Worm (Caenorhabditis elegans) whole organism, midembryonic: Measurements from ENCODE around the gene R102.8.
"Not testable (repeated sequence)": the region's sequence is repeated elsewhere in the genome, so short reads cannot be mapped to it uniquely, and the experiment has no call there.

Source experiments
- T22C8.4 ChIP-seq: fragments of 200-800 bp; sonication (Bioruptor generic); IDR thresholded peaks from 2 replicates; pipeline ENCODE4 v1.3.6; 2022; ENCODE audit warnings: missing genetic modification characterization, missing compliant biosample characterization
- cog-1 ChIP-seq: sonication (generic microtip); optimal IDR thresholded peaks from 2 replicates; lab custom pipeline; 2016; ENCODE audit warnings: missing genetic modification characterization, missing compliant biosample characterization
- flt-1 ChIP-seq: fragments of 200-800 bp; sonication (Bioruptor generic); IDR thresholded peaks from 2 replicates; pipeline ENCODE4 v1.3.6; 2022; ENCODE audit warnings: missing genetic modification characterization, missing compliant biosample characterization
- klf-2 ChIP-seq: fragments of 200-800 bp; sonication (Bioruptor generic); conservative IDR thresholded peaks from 2 replicates; pipeline ENCODE4 v1.3.6; 2022; ENCODE audit warnings: missing genetic modification reagents, missing genetic modification characterization, missing compliant biosample characterization
- med-1 ChIP-seq: sonication (generic microtip); optimal IDR thresholded peaks from 2 replicates; lab custom pipeline; 2017; ENCODE audit warnings: missing genetic modification characterization, mild to moderate bottlenecking, missing compliant biosample characterization, antibody characterized with exemption, missing genetic modification reagents; ENCODE audit not compliant: insufficient read depth
- ref-1 ChIP-seq: fragments of 200-800 bp; sonication (Bioruptor generic); conservative IDR thresholded peaks from 2 replicates; pipeline ENCODE4 v1.3.6; 2022; ENCODE audit warnings: missing genetic modification reagents, missing genetic modification characterization, missing compliant biosample characterization
- tab-1 ChIP-seq: fragments of 200-800 bp; sonication (Bioruptor generic); IDR thresholded peaks from 2 replicates; pipeline ENCODE4 v1.3.6; 2022; ENCODE audit warnings: missing genetic modification characterization, missing compliant biosample characterization
- ztf-23 ChIP-seq: fragments of 200-800 bp; sonication (Bioruptor generic); IDR thresholded peaks from 2 replicates; pipeline ENCODE4 v1.3.6; 2022; ENCODE audit warnings: missing genetic modification reagents, missing genetic modification characterization, missing compliant biosample characterization
- ztf-29 ChIP-seq: fragments of 200-800 bp; sonication (Bioruptor generic); IDR thresholded peaks from 2 replicates; pipeline ENCODE4 v1.3.6; 2022; ENCODE audit warnings: missing genetic modification reagents, missing genetic modification characterization, missing compliant biosample characterization

Gene R102.8

DNA sequence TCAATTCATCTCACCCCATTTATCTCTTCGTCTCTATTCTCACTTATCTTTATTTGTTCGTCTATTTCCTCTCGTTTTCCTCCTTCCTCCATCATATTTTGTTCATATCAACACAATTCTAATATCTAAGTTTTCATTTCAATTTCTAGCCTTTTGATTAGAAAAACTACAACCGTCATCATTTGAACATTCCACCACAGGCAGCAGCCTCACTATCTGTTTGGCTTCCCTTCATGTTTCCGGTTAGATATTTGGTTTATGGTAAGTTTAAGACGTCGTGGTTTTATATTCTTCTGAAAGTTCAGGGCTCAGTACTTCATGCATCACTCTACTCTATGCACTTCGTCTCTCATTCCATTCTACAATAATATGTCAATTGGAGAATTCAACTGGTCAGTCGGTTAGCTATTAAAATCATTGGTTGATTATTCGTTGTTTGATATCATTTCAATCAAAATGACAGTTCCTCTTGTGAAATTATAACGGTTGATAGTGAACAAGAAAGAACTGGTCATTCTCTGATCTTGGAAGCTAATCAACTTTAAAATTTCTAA, 33.2 kb downstream of the R102.8 start, which contains the start of gene K08C7.1:
K08C7.1 (plus strand) TSS at position 43 of the 554 bp plus-strand sequence.
- no peak for TF ChIP-seq med-1 (GFP tag; lab: Kevin White, UChicago)
- no peak for TF ChIP-seq tab-1 (GFP tag; lab: Robert Waterston, UW)
- no peak for TF ChIP-seq ztf-23 (GFP tag; lab: Robert Waterston, UW)
- no peak for TF ChIP-seq klf-2 (GFP tag; lab: Robert Waterston, UW)
- TF ChIP-seq cog-1 (tag; lab: Kevin White, UChicago), result no peak
- no peak for TF ChIP-seq flt-1 (GFP tag; lab: Robert Waterston, UW)
- no peak for TF ChIP-seq ref-1
- no peak for TF ChIP-seq ztf-29
- no peak for TF ChIP-seq T22C8.4

DNA sequence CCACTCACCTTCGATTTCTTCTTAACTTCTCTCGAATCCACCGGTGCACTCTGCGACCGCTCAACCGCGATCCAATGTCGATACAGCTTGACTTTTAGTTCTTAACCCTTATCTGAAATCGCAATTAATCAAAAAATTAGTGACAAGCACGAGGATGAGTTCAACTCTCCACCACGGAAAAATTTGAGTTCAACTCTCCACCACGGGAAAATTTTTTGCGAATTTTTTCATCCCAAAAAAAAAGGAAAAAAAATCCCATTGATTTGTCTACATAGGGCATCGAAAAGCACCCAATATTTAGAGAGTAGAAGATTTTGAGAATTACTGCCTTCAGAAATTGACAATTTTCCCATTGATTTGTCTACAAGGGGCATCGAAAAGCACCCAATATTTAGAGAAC, 36.0 kb downstream of the R102.8 start, which contains the start of gene glb-19:
glb-19 (minus strand) TSS at position 101 of the 400 bp plus-strand sequence.
- not testable (repeated sequence) for TF ChIP-seq ztf-29; flt-1 (GFP tag; lab: Robert Waterston, UW); ztf-23 (GFP tag; lab: Robert Waterston, UW)
